Worm (Caenorhabditis elegans): ENCODE results near the gene Y37H2A.14.

Gene Y37H2A.14

DNA sequence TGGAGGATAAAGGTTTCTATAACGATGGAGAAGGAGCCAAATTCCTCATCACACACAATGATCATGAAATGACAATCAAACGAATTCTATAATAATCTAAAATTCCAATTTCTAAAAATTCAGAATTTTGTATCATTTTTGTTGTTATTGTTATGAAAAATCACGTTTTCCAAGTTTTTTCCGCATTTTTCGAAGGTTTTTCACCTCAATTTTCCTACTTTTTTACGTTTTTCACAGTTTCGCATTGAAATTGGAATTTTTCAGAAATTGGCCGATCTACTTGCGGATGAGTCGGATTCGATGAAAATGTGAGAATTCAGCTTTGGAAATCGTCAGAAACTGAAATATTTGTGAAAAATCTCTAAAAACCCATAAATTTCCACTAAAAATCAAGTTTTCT is 18.5 kb upstream of the Y37H2A.14 start, which contains the start of gene fbxa-210:
Gene fbxa-210, plus strand, starts transcription at position 301 of the 400 bp plus-strand sequence.
- no peak for TF ChIP-seq flh-1 (GFP tag; optimal IDR thresholded peaks at IDR 0.05)
- TF ChIP-seq mab-5 (tag; optimal IDR thresholded peaks at IDR 0.05) = no peak
- no peak for TF ChIP-seq mep-1 (tag; optimal IDR thresholded peaks at IDR 0.05)
- TF ChIP-seq ceh-43 (GFP tag; optimal IDR thresholded peaks at IDR 0.05) = no peak
- no peak for TF ChIP-seq ceh-83 (GFP tag; optimal IDR thresholded peaks at IDR 0.05)

DNA sequence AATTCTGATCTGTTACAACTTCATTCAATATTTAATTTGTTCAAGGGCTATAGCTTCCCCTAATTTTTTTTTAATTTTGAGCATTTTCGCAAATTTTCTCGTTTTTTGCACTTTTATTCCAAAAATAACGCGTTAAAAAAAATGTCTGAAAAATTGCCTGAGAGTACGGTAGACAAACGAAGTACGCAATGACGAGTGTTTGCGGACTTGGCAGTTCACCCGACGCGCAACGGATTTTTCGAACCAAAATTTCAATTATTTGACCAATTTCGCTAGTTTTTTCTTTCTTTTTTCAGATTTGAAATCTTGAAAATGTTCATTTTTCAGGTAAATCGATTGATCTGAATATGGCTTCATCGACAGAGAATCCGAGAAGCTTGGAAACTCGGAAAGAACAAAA is 16.4 kb upstream of the Y37H2A.14 start, which contains the start of gene fbxa-211:
Gene fbxa-211, plus strand, starts transcription at position 328 of the 400 bp plus-strand sequence.
- TF ChIP-seq unc-62 (GFP tag; optimal IDR thresholded peaks at IDR 0.05) = no peak
- no peak for TF ChIP-seq lin-32 (GFP tag; optimal IDR thresholded peaks at IDR 0.05)
- TF ChIP-seq elt-3 (tag; optimal IDR thresholded peaks at IDR 0.05) = no peak
- TF ChIP-seq tbx-8 (GFP tag; optimal IDR thresholded peaks at IDR 0.05) = no peak
- no peak for TF ChIP-seq mls-2 (tag; optimal IDR thresholded peaks at IDR 0.05)
- no peak for TF ChIP-seq snpc-4 (tag; optimal IDR thresholded peaks at IDR 0.05)
- TF ChIP-seq nhr-237 (tag; optimal IDR thresholded peaks at IDR 0.05) = no peak
- TF ChIP-seq mab-5 (tag; optimal IDR thresholded peaks at IDR 0.05) = no peak
- no peak for TF ChIP-seq cnd-1 (tag; optimal IDR thresholded peaks at IDR 0.05)
- TF ChIP-seq ceh-39 (tag; optimal IDR thresholded peaks at IDR 0.05) = no peak
- TF ChIP-seq bed-3 (GFP tag; optimal IDR thresholded peaks at IDR 0.05) = no peak
- TF ChIP-seq nhr-2 (tag; optimal IDR thresholded peaks at IDR 0.05) = no peak
- no peak for TF ChIP-seq ces-1 (GFP tag; optimal IDR thresholded peaks at IDR 0.05)

DNA sequence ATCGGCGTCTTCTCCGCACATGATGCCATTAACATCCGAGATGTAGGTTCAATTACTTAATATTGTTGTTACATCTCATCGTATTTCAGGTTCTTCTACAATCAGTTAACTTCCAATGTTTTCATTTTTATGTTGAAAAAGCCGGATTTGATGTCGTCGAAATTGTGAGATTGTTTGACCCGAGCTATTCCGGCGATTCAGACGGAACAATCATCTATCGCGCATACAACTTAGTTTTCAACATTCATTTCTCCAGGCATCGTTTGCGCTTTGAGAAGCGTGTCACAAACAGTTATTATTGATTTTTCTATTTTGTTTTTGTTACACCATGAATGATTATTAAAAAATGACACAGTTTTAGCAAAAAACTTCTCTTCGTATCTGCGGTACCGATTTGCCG is 15.0 kb upstream of the Y37H2A.14 start:
- TF ChIP-seq snpc-4 (tag; optimal IDR thresholded peaks at IDR 0.05) (no peak), bed-3 (GFP tag; optimal IDR thresholded peaks at IDR 0.05) (no peak), ham-2 (GFP tag; optimal IDR thresholded peaks at IDR 0.05) (no peak), mab-5 (tag; optimal IDR thresholded peaks at IDR 0.05) (no peak), elt-3 (tag; optimal IDR thresholded peaks at IDR 0.05) (no peak), ces-1 (GFP tag; optimal IDR thresholded peaks at IDR 0.05) (no peak), blmp-1 (tag; optimal IDR thresholded peaks at IDR 0.05) (no peak), nhr-237 (tag; optimal IDR thresholded peaks at IDR 0.05) (no peak), ceh-83 (GFP tag; optimal IDR thresholded peaks at IDR 0.05) (no peak), nhr-28 (tag; optimal IDR thresholded peaks at IDR 0.05) (no peak), unc-120 (tag; optimal IDR thresholded peaks at IDR 0.05; ENCODE audit: poor library complexity, severe bottlenecking) (no peak), cnd-1 (tag; optimal IDR thresholded peaks at IDR 0.05) (no peak), hlh-1 (tag; optimal IDR thresholded peaks at IDR 0.05) (no peak), sem-2 (GFP tag; optimal IDR thresholded peaks at IDR 0.05) (no peak)

DNA sequence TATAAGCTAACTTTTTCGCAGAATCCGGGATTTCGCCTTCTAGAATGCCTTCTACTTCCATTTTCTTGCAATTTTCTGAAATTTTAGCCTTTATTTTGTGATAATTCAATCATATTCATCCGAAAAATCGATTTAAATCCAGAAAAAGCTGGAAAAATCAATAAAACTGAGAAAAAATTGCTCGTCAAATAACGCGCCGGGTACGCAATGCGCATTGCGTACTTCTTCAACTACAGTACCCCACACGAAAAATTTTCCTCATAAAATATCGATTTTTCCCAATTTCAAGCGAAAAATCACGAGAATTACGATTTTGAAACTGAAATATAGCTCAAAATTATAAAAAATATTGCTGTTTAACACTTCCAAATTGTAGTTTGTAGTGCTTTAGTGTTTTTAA is 12.5 kb upstream of the Y37H2A.14 start, which contains the start of gene Y37H2A.12:
Gene Y37H2A.12, minus strand, starts transcription at position 81 of the 400 bp plus-strand sequence.
- no peak for TF ChIP-seq ceh-39 (tag; optimal IDR thresholded peaks at IDR 0.05)
- TF ChIP-seq ztf-11 (tag; optimal IDR thresholded peaks at IDR 0.05) = no peak
- TF ChIP-seq sem-2 (GFP tag; optimal IDR thresholded peaks at IDR 0.05) = no peak
- TF ChIP-seq mls-2 (tag; optimal IDR thresholded peaks at IDR 0.05) = no peak
- TF ChIP-seq blmp-1 (tag; optimal IDR thresholded peaks at IDR 0.05) = no peak

DNA sequence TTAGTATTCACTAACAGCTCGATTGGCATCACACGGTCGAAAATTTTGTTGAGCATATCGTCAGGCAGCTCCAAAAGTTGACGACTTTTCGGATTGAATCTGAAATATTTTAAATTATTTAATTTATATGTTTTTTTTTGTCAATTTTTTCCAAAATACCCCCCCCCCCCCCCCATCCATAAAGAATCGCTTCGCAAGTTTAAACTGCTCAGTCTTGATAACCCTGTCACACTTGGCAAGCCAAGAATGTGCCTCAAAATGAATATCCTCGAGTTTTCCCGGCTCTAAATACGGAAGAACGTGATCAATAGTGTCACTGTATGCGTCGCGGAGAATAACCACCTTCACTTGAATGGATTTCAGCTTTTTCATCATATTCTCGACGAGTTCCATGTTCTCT is 10.4 kb upstream of the Y37H2A.14 start, which contains the start of gene Y37H2A.18:
Gene Y37H2A.18, minus strand, starts transcription at position 101 of the 400 bp plus-strand sequence.
- TF ChIP-seq nhr-2 (tag; optimal IDR thresholded peaks at IDR 0.05) = no peak
- no peak for TF ChIP-seq mls-2 (tag; optimal IDR thresholded peaks at IDR 0.05)
- TF ChIP-seq tbx-8 (GFP tag; optimal IDR thresholded peaks at IDR 0.05) = no peak
- TF ChIP-seq ztf-11 (tag; optimal IDR thresholded peaks at IDR 0.05) = no peak
- no peak for TF ChIP-seq lsy-2 (tag; optimal IDR thresholded peaks at IDR 0.05)
- no peak for TF ChIP-seq mab-5 (tag; optimal IDR thresholded peaks at IDR 0.05)
- TF ChIP-seq blmp-1 (tag; optimal IDR thresholded peaks at IDR 0.05) = no peak
- TF ChIP-seq elt-3 (tag; optimal IDR thresholded peaks at IDR 0.05) = no peak
- TF ChIP-seq zip-8 (tag; optimal IDR thresholded peaks at IDR 0.05) = no peak
- TF ChIP-seq ceh-43 (GFP tag; optimal IDR thresholded peaks at IDR 0.05) = no peak
- TF ChIP-seq elt-1 (tag; optimal IDR thresholded peaks at IDR 0.05; ENCODE audit: borderline replicate concordance, insufficient read depth) = no peak
- TF ChIP-seq nhr-237 (tag; optimal IDR thresholded peaks at IDR 0.05) = no peak
- no peak for TF ChIP-seq ceh-83 (GFP tag; optimal IDR thresholded peaks at IDR 0.05)
- no peak for TF ChIP-seq M03D4.4 (tag; optimal IDR thresholded peaks at IDR 0.05)
- no peak for TF ChIP-seq flh-1 (GFP tag; optimal IDR thresholded peaks at IDR 0.05)
- no peak for TF ChIP-seq unc-62 (GFP tag; optimal IDR thresholded peaks at IDR 0.05)

DNA sequence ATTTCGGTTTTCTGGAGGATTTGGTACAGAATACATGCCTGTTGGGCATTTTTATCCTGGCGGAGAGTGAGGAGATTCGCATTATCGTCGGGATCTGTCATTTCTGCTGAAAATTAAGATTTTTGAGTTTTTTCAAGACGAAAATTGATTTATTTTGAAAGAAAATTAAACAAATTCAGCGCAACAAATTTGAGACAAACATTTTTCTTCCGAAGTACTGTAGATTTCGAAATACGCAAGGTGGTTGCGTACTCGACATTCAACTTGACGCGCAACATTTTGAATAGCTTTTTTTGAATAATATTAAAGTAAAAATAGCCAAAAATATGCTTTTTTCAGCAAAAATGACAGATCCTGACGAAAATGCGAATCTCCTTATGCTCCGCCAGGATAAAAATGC is 9.2 kb upstream of the Y37H2A.14 start, which contains the start of gene Y37H2A.7:
Gene Y37H2A.7, minus strand, starts transcription at position 101 of the 400 bp plus-strand sequence.
- TF ChIP-seq lin-32 (GFP tag; optimal IDR thresholded peaks at IDR 0.05) = no peak
- TF ChIP-seq pha-4 (tag; optimal IDR thresholded peaks at IDR 0.05) = no peak
- no peak for TF ChIP-seq elt-1 (tag; optimal IDR thresholded peaks at IDR 0.05; ENCODE audit: borderline replicate concordance, insufficient read depth)
- no peak for TF ChIP-seq ceh-83 (GFP tag; optimal IDR thresholded peaks at IDR 0.05)
- no peak for TF ChIP-seq unc-62 (GFP tag; optimal IDR thresholded peaks at IDR 0.05)
- no peak for TF ChIP-seq nhr-12 (tag; optimal IDR thresholded peaks at IDR 0.05)
- TF ChIP-seq flh-1 (GFP tag; optimal IDR thresholded peaks at IDR 0.05) = no peak
- no peak for TF ChIP-seq sem-2 (GFP tag; optimal IDR thresholded peaks at IDR 0.05)
- no peak for TF ChIP-seq drap-1 (GFP tag; optimal IDR thresholded peaks at IDR 0.05)
- TF ChIP-seq ces-1 (GFP tag; optimal IDR thresholded peaks at IDR 0.05) = no peak
- no peak for TF ChIP-seq snpc-4 (tag; optimal IDR thresholded peaks at IDR 0.05)
- TF ChIP-seq ceh-43 (GFP tag; optimal IDR thresholded peaks at IDR 0.05) = no peak
- no peak for TF ChIP-seq mls-2 (tag; optimal IDR thresholded peaks at IDR 0.05)
- no peak for TF ChIP-seq blmp-1 (tag; optimal IDR thresholded peaks at IDR 0.05)
